Worm (Caenorhabditis elegans) whole organism, L3 larva: ENCODE data around the gene klp-3.

ENCODE experiments used
- R02D3.7 ChIP-seq: fragments of 150-350 bp; optimal IDR thresholded peaks from 2 replicates; lab custom pipeline; 2014; ENCODE audit warnings: missing biosample characterization, missing genetic modification characterization
- ZK546.5 ChIP-seq: sonication (generic microtip); optimal IDR thresholded peaks from 2 replicates; lab custom pipeline; 2017; ENCODE audit warnings: missing biosample characterization, missing genetic modification characterization
- aly-2 ChIP-seq: fragments of 150-350 bp; optimal IDR thresholded peaks from 2 replicates; lab custom pipeline; 2014; ENCODE audit warnings: missing biosample characterization, missing genetic modification characterization
- ama-1 ChIP-seq: fragments of 150-350 bp; optimal IDR thresholded peaks from 2 replicates; lab custom pipeline; 2018
- ceh-16 ChIP-seq: sonication (generic microtip); optimal IDR thresholded peaks from 2 replicates; lab custom pipeline; 2017; ENCODE audit warnings: missing biosample characterization, missing genetic modification characterization
- ceh-82 ChIP-seq: fragments of 150-350 bp; optimal IDR thresholded peaks from 2 replicates; lab custom pipeline; 2014; ENCODE audit warnings: missing biosample characterization, missing genetic modification characterization
- ceh-9 ChIP-seq: sonication (generic microtip); optimal IDR thresholded peaks from 2 replicates; lab custom pipeline; 2018; ENCODE audit warnings: missing biosample characterization, missing genetic modification characterization
- daf-12 ChIP-seq: fragments of 150-350 bp; optimal IDR thresholded peaks from 2 replicates; lab custom pipeline; 2014; ENCODE audit warnings: missing biosample characterization, missing genetic modification reagents, missing genetic modification characterization
- egl-27 ChIP-seq: sonication (generic microtip); optimal IDR thresholded peaks from 4 replicates; lab custom pipeline; 2017; ENCODE audit warnings: missing biosample characterization, missing genetic modification reagents, missing genetic modification characterization
- egl-5 ChIP-seq: fragments of 150-350 bp; optimal IDR thresholded peaks from 2 replicates; lab custom pipeline; 2017; ENCODE audit warnings: missing biosample characterization, missing genetic modification reagents, missing genetic modification characterization, inconsistent platforms
- elt-1 ChIP-seq: fragments of 150-350 bp; optimal IDR thresholded peaks from 2 replicates; lab custom pipeline; 2014; ENCODE audit warnings: missing biosample characterization, missing genetic modification characterization
- elt-2 ChIP-seq: sonication (generic microtip); optimal IDR thresholded peaks from 2 replicates; lab custom pipeline; 2016; ENCODE audit warnings: missing genetic modification reagents, mild to moderate bottlenecking, missing genetic modification characterization, missing compliant biosample characterization
- elt-3 ChIP-seq, 3 experiments: fragments of 150-350 bp in 1 of 3; sonication (generic microtip) in 2 of 3; optimal IDR thresholded peaks; 2 replicates in 2 of 3; 4 replicates in 1 of 3; lab custom pipeline; 2014 to 2017; ENCODE audit warnings: missing biosample characterization in 3 of 3, missing genetic modification characterization in 3 of 3
- eor-1 ChIP-seq, 2 experiments: fragments of 150-350 bp; optimal IDR thresholded peaks; 2 replicates each; lab custom pipeline; 2014 to 2018; ENCODE audit warnings: missing biosample characterization in 2 of 2, missing genetic modification characterization in 2 of 2
- fkh-2 ChIP-seq: fragments of 150-350 bp; optimal IDR thresholded peaks from 2 replicates; lab custom pipeline; 2014; ENCODE audit warnings: missing biosample characterization, missing genetic modification reagents, missing genetic modification characterization
- fos-1 ChIP-seq: fragments of 150-350 bp; optimal IDR thresholded peaks from 2 replicates; lab custom pipeline; 2014; ENCODE audit warnings: missing biosample characterization, missing genetic modification characterization
- hmg-11 ChIP-seq: sonication (generic microtip); optimal IDR thresholded peaks from 2 replicates; lab custom pipeline; 2016; ENCODE audit warnings: missing genetic modification characterization, missing compliant biosample characterization
- jun-1 ChIP-seq: fragments of 150-350 bp; optimal IDR thresholded peaks from 2 replicates; lab custom pipeline; 2014; ENCODE audit warnings: missing biosample characterization, missing genetic modification reagents, missing genetic modification characterization
- lin-15B ChIP-seq: fragments of 150-350 bp; optimal IDR thresholded peaks from 2 replicates; lab custom pipeline; 2014; ENCODE audit warnings: missing biosample characterization, missing genetic modification characterization
- lin-39 ChIP-seq: fragments of 150-350 bp; optimal IDR thresholded peaks from 2 replicates; lab custom pipeline; 2018; ENCODE audit warnings: missing biosample characterization, missing genetic modification reagents, missing genetic modification characterization
- lsy-12 ChIP-seq: sonication (generic microtip); optimal IDR thresholded peaks from 2 replicates; lab custom pipeline; 2016; ENCODE audit warnings: mild to moderate bottlenecking, missing genetic modification characterization, missing compliant biosample characterization
- mdl-1 ChIP-seq: fragments of 150-350 bp; optimal IDR thresholded peaks from 2 replicates; lab custom pipeline; 2014; ENCODE audit warnings: missing biosample characterization, missing genetic modification characterization
- nfya-1 ChIP-seq: sonication (generic microtip); optimal IDR thresholded peaks from 2 replicates; lab custom pipeline; 2017; ENCODE audit warnings: missing genetic modification characterization, mild to moderate bottlenecking, missing compliant biosample characterization, antibody characterized with exemption, moderate library complexity; ENCODE audit not compliant: insufficient read depth
- nhr-11 ChIP-seq: fragments of 150-350 bp; optimal IDR thresholded peaks from 2 replicates; lab custom pipeline; 2014; ENCODE audit warnings: missing biosample characterization, missing genetic modification characterization
- nhr-12 ChIP-seq: fragments of 150-350 bp; optimal IDR thresholded peaks from 2 replicates; lab custom pipeline; 2014; ENCODE audit warnings: missing biosample characterization, missing genetic modification characterization
- nhr-23 ChIP-seq: fragments of 150-350 bp; optimal IDR thresholded peaks from 2 replicates; lab custom pipeline; 2014; ENCODE audit warnings: missing biosample characterization, missing genetic modification reagents, missing genetic modification characterization
- nhr-237 ChIP-seq: fragments of 150-350 bp; optimal IDR thresholded peaks from 2 replicates; lab custom pipeline; 2014; ENCODE audit warnings: missing biosample characterization, missing genetic modification characterization
- nhr-25 ChIP-seq: sonication (generic microtip); optimal IDR thresholded peaks from 2 replicates; lab custom pipeline; 2017; ENCODE audit warnings: missing biosample characterization, missing genetic modification characterization
- nhr-28 ChIP-seq: fragments of 150-350 bp; optimal IDR thresholded peaks from 2 replicates; lab custom pipeline; 2014; ENCODE audit warnings: missing biosample characterization, missing genetic modification characterization
- nhr-43 ChIP-seq: sonication (generic microtip); optimal IDR thresholded peaks from 2 replicates; lab custom pipeline; 2016; ENCODE audit warnings: mild to moderate bottlenecking, missing genetic modification characterization, missing compliant biosample characterization; ENCODE audit not compliant: poor library complexity, severe bottlenecking
- nhr-67 ChIP-seq: fragments of 150-350 bp; optimal IDR thresholded peaks from 2 replicates; lab custom pipeline; 2014; ENCODE audit warnings: missing biosample characterization, missing genetic modification characterization
- nhr-76 ChIP-seq: fragments of 150-350 bp; sonication (generic microtip); optimal IDR thresholded peaks from 5 replicates; lab custom pipeline; 2014; ENCODE audit warnings: missing biosample characterization, missing genetic modification characterization
- nhr-77 ChIP-seq: fragments of 150-350 bp; optimal IDR thresholded peaks from 2 replicates; lab custom pipeline; 2014; ENCODE audit warnings: missing biosample characterization, missing genetic modification characterization
- pha-4 ChIP-seq: fragments of 150-350 bp; optimal IDR thresholded peaks from 2 replicates; lab custom pipeline; 2014; ENCODE audit warnings: missing biosample characterization, missing genetic modification reagents, missing genetic modification characterization
- pqm-1 ChIP-seq: fragments of 150-350 bp; optimal IDR thresholded peaks from 2 replicates; lab custom pipeline; 2017; ENCODE audit warnings: missing biosample characterization, missing genetic modification characterization, inconsistent platforms
- sea-2 ChIP-seq: fragments of 150-350 bp; sonication (generic microtip); optimal IDR thresholded peaks from 4 replicates; lab custom pipeline; 2014; ENCODE audit warnings: missing biosample characterization, missing genetic modification reagents, missing genetic modification characterization
- skn-1 ChIP-seq: fragments of 150-350 bp; optimal IDR thresholded peaks from 2 replicates; lab custom pipeline; 2014; ENCODE audit warnings: missing biosample characterization, missing genetic modification characterization
- tbx-2 ChIP-seq: sonication (generic microtip); optimal IDR thresholded peaks from 2 replicates; lab custom pipeline; 2016; ENCODE audit warnings: mild to moderate bottlenecking, missing genetic modification characterization, missing compliant biosample characterization
- unc-39 ChIP-seq: sonication (generic microtip); optimal IDR thresholded peaks from 4 replicates; lab custom pipeline; 2017; ENCODE audit warnings: missing biosample characterization, missing genetic modification characterization
- unc-62 ChIP-seq: fragments of 150-350 bp; sonication (generic microtip); optimal IDR thresholded peaks from 4 replicates; lab custom pipeline; 2014; ENCODE audit warnings: missing biosample characterization, missing genetic modification reagents, missing genetic modification characterization
- zag-1 ChIP-seq: fragments of 150-350 bp; optimal IDR thresholded peaks from 2 replicates; lab custom pipeline; 2014; ENCODE audit warnings: missing biosample characterization, missing genetic modification characterization
- ztf-11 ChIP-seq: fragments of 150-350 bp; optimal IDR thresholded peaks from 2 replicates; lab custom pipeline; 2014; ENCODE audit warnings: missing biosample characterization, missing genetic modification characterization
- ztf-4 ChIP-seq: fragments of 150-350 bp; optimal IDR thresholded peaks from 2 replicates; lab custom pipeline; 2014; ENCODE audit warnings: missing biosample characterization, missing genetic modification characterization

The klp-3 gene

ce11 chrII:7857485-7858010 is 15.4 kb downstream of the klp-3 start, which contains the start of the genes cec-3 and T09A5.15:
cec-3 (minus strand) TSS chrII:7857600.
T09A5.15 (plus strand) TSS chrII:7857960.
- peak; percentile 22 for TF ChIP-seq elt-2 (tag; lab: Kevin White, UChicago)
- no peak for TF ChIP-seq R02D3.7 (tag; lab: Kevin White, UChicago)
- no peak for TF ChIP-seq ztf-11 (tag; lab: Kevin White, UChicago)
- no peak for TF ChIP-seq ceh-16
- TF ChIP-seq nhr-23: no peak
- no peak for TF ChIP-seq nhr-11
- no peak for TF ChIP-seq zag-1 (tag; lab: Kevin White, UChicago)
- TF ChIP-seq egl-27 (tag; lab: Kevin White, UChicago): no peak
- TF ChIP-seq elt-3 (tag; optimal IDR thresholded peaks at IDR 0.05; lab: Kevin White, UChicago): no peak
- no peak for TF ChIP-seq unc-39 (tag; lab: Kevin White, UChicago)
- no peak for TF ChIP-seq nhr-28 (tag; lab: Kevin White, UChicago)
- no peak for TF ChIP-seq nhr-77 (tag; lab: Kevin White, UChicago)
- TF ChIP-seq mdl-1 (tag; lab: Kevin White, UChicago): no peak
- no peak for TF ChIP-seq jun-1 (tag; lab: Kevin White, UChicago)
- TF ChIP-seq ama-1 (lab: Kevin White, UChicago): no peak
- TF ChIP-seq unc-62 (GFP tag; lab: Kevin White, UChicago): no peak
- TF ChIP-seq skn-1 (tag; lab: Kevin White, UChicago): no peak
- no peak for TF ChIP-seq sea-2 (GFP tag; lab: Kevin White, UChicago)
- no peak for TF ChIP-seq fkh-2 (tag; lab: Kevin White, UChicago)
- TF ChIP-seq egl-5 (tag; lab: Kevin White, UChicago): no peak
- TF ChIP-seq pqm-1 (tag; lab: Kevin White, UChicago): no peak
- no peak for TF ChIP-seq nhr-67 (tag; lab: Kevin White, UChicago)
- TF ChIP-seq pha-4 (tag; lab: Kevin White, UChicago): peak; percentile 61
- no peak for TF ChIP-seq ceh-82 (tag; lab: Kevin White, UChicago)
- no peak for TF ChIP-seq nhr-12
- TF ChIP-seq nhr-76: no peak
- TF ChIP-seq tbx-2 (tag; lab: Kevin White, UChicago): no peak
- TF ChIP-seq elt-1 (tag; lab: Kevin White, UChicago): no peak
- TF ChIP-seq lin-39 (tag; lab: Kevin White, UChicago): no peak
- no peak for TF ChIP-seq fos-1 (tag; lab: Kevin White, UChicago)
- TF ChIP-seq daf-12 (tag; lab: Kevin White, UChicago): no peak
- peak; percentile 64 for TF ChIP-seq nfya-1 (tag; lab: Kevin White, UChicago)
- TF ChIP-seq ceh-9: no peak
- TF ChIP-seq lin-15B (tag; lab: Kevin White, UChicago): peak; percentile 48
- no peak for TF ChIP-seq lsy-12
- no peak for TF ChIP-seq aly-2
- TF ChIP-seq nhr-43 (tag; lab: Kevin White, UChicago): no peak
- TF ChIP-seq nhr-25 (tag; lab: Kevin White, UChicago): peak; percentile 2
- no peak for TF ChIP-seq hmg-11 (tag; lab: Kevin White, UChicago)
- TF ChIP-seq eor-1 (tag; optimal IDR thresholded peaks at IDR 0.05; lab: Kevin White, UChicago): no peak
- no peak for TF ChIP-seq ZK546.5 (tag; lab: Kevin White, UChicago)

ce11 chrII:7858101-7858500 is 15.9 kb downstream of the klp-3 start, which contains the start of gene sds-22:
sds-22 (plus strand) TSS chrII:7858401.
- TF ChIP-seq nhr-76 (no peak), lin-15B (tag; lab: Kevin White, UChicago) (no peak), nhr-237 (tag; lab: Kevin White, UChicago) (no peak), ztf-4 (tag; lab: Kevin White, UChicago) (no peak), nhr-11 (no peak)
- TF ChIP-seq, all 47 proteins: peak for 0
